Fruit fly (Drosophila melanogaster) Kc167 (cell line): ENCODE data around the gene spz.

ENCODE experiments used
- h ChIP-seq: fragments of >200 bp; optimal IDR thresholded peaks from 3 replicates; lab custom pipeline; 2018; ENCODE audit warnings: missing external identifiers
- insv ChIP-seq: fragments of >200 bp; optimal IDR thresholded peaks from 3 replicates; lab custom pipeline; 2018; ENCODE audit warnings: missing external identifiers
- psq ChIP-seq: fragments of >200 bp; optimal IDR thresholded peaks from 2 replicates; lab custom pipeline; 2017; ENCODE audit warnings: missing external identifiers
- ttk ChIP-seq: sonication (Bioruptor generic); optimal IDR thresholded peaks from 2 replicates; lab custom pipeline; 2017; ENCODE audit warnings: missing external identifiers

DNA sequence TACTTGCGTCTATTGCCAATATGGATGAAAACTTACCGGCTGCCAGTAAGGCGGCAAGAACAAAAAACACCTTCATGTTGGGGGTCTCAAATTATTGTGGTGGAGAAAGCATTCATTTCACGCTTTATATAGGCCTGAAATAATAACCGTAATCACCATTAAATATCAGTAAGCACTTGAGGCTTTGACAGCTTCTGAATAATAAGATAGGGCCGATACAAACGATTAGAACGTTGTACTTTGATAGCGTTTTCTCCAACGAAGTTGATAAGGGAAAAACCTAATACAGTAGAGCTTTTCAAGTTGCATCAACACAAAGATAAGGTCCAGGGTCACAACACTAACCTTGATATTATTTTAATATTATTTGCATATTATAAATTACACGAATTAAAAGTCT, 48.6 kb downstream of the spz start, which contains the start of gene CG6283:
- TF ChIP-seq h (lab: Kevin White, UChicago) (no peak), psq (lab: Kevin White, UChicago) (no peak), ttk (no peak), insv (lab: Kevin White, UChicago) (no peak)
